Worm (Caenorhabditis elegans): ENCODE data around the gene K01A6.7.

- TF ChIP-seq ztf-23 (GFP tag; IDR thresholded peaks at IDR 0.05) = no peak
- no peak for TF ChIP-seq tab-1 (GFP tag; IDR thresholded peaks at IDR 0.05)
- no peak for TF ChIP-seq ztf-29 (GFP tag; IDR thresholded peaks at IDR 0.05)
- no peak for TF ChIP-seq ref-1 (GFP tag; conservative IDR thresholded peaks at IDR 0.05)
- TF ChIP-seq flt-1 (GFP tag; IDR thresholded peaks at IDR 0.05) = no peak
- no peak for TF ChIP-seq klf-2 (GFP tag; conservative IDR thresholded peaks at IDR 0.05)
- TF ChIP-seq med-1 (GFP tag; optimal IDR thresholded peaks at IDR 0.05; ENCODE audit: insufficient read depth) = no peak
- TF ChIP-seq T22C8.4 (GFP tag; IDR thresholded peaks at IDR 0.05) = no peak
- no peak for TF ChIP-seq cog-1 (tag; optimal IDR thresholded peaks at IDR 0.05)
Observed at ce11 chrIV:11721878-11722277, 16.5 kb downstream of the K01A6.7 start.

Data from whole organism, midembryonic.